Worm (Caenorhabditis elegans) whole organism, late embryonic: Measurements from ENCODE around the gene Y43C5A.3.

ENCODE experiments used
- C08G9.2 ChIP-seq: sonication (generic microtip); optimal IDR thresholded peaks from 2 replicates; lab custom pipeline; 2016; ENCODE audit warnings: mild to moderate bottlenecking, missing genetic modification characterization, moderate library complexity, missing compliant biosample characterization
- F13H6.1 ChIP-seq: sonication (generic microtip); optimal IDR thresholded peaks from 2 replicates; lab custom pipeline; 2016; ENCODE audit warnings: missing genetic modification characterization, missing compliant biosample characterization
- K09A11.1 ChIP-seq: sonication (generic microtip); optimal IDR thresholded peaks from 2 replicates; lab custom pipeline; 2017; ENCODE audit warnings: antibody characterized with exemption, mild to moderate bottlenecking, missing genetic modification characterization, missing compliant biosample characterization; ENCODE audit not compliant: insufficient read depth
- T23F11.4 ChIP-seq: fragments of 200-800 bp; sonication (Bioruptor generic); optimal IDR thresholded peaks from 2 replicates; lab custom pipeline; 2018; ENCODE audit warnings: mild to moderate bottlenecking, missing genetic modification characterization, missing compliant biosample characterization
- ceh-14 ChIP-seq: sonication (generic microtip); optimal IDR thresholded peaks from 2 replicates; lab custom pipeline; 2016; ENCODE audit warnings: missing genotype, missing genetic modification characterization, missing compliant biosample characterization
- ceh-18 ChIP-seq: sonication (generic microtip); optimal IDR thresholded peaks from 2 replicates; lab custom pipeline; 2016; ENCODE audit warnings: missing genetic modification characterization, missing compliant biosample characterization
- ceh-19 ChIP-seq: fragments of 200-800 bp; sonication (Bioruptor generic); optimal IDR thresholded peaks from 2 replicates; lab custom pipeline; 2018; ENCODE audit warnings: mild to moderate bottlenecking, missing genetic modification characterization, missing compliant biosample characterization
- ceh-22 ChIP-seq: sonication (generic microtip); optimal IDR thresholded peaks from 2 replicates; lab custom pipeline; 2017; ENCODE audit warnings: missing biosample characterization, missing genetic modification characterization
- ceh-24 ChIP-seq: sonication (generic microtip); optimal IDR thresholded peaks from 2 replicates; lab custom pipeline; 2016; ENCODE audit warnings: mild to moderate bottlenecking, missing genetic modification characterization, missing compliant biosample characterization
- ceh-30 ChIP-seq: fragments of 150-350 bp; optimal IDR thresholded peaks from 2 replicates; lab custom pipeline; 2014; ENCODE audit warnings: missing biosample characterization, missing genetic modification characterization
- ceh-31 ChIP-seq: sonication (generic microtip); optimal IDR thresholded peaks from 2 replicates; lab custom pipeline; 2016; ENCODE audit warnings: missing genetic modification characterization, missing compliant biosample characterization
- ceh-34 ChIP-seq: sonication (generic microtip); optimal IDR thresholded peaks from 2 replicates; lab custom pipeline; 2016; ENCODE audit warnings: mild to moderate bottlenecking, missing genetic modification characterization, missing compliant biosample characterization
- ceh-45 ChIP-seq: fragments of 200-800 bp; sonication (Bioruptor generic); IDR thresholded peaks from 2 replicates; pipeline ENCODE4 v1.3.6; 2022; ENCODE audit warnings: missing genetic modification reagents, missing genetic modification characterization, missing compliant biosample characterization
- ceh-48 ChIP-seq: sonication (generic microtip); optimal IDR thresholded peaks from 2 replicates; lab custom pipeline; 2016; ENCODE audit warnings: missing genetic modification characterization, inconsistent platforms, missing compliant biosample characterization
- ceh-9 ChIP-seq: sonication (generic microtip); optimal IDR thresholded peaks from 2 replicates; lab custom pipeline; 2016; ENCODE audit warnings: mild to moderate bottlenecking, missing genetic modification characterization, inconsistent platforms, missing compliant biosample characterization
- dmd-4 ChIP-seq: sonication (generic microtip); optimal IDR thresholded peaks from 2 replicates; lab custom pipeline; 2016; ENCODE audit warnings: borderline replicate concordance, missing genetic modification characterization, missing compliant biosample characterization
- elt-4 ChIP-seq: sonication (generic microtip); optimal IDR thresholded peaks from 2 replicates; lab custom pipeline; 2016; ENCODE audit warnings: missing genetic modification characterization, missing compliant biosample characterization
- ets-4 ChIP-seq: sonication (generic microtip); optimal IDR thresholded peaks from 2 replicates; lab custom pipeline; 2016; ENCODE audit warnings: missing genetic modification characterization, missing compliant biosample characterization
- eyg-1 ChIP-seq: sonication (generic microtip); optimal IDR thresholded peaks from 2 replicates; lab custom pipeline; 2016; ENCODE audit warnings: missing genotype, missing genetic modification characterization, missing compliant biosample characterization
- fax-1 ChIP-seq: sonication (generic microtip); optimal IDR thresholded peaks from 2 replicates; lab custom pipeline; 2016; ENCODE audit warnings: missing genotype, missing genetic modification characterization, missing compliant biosample characterization
- fkh-6 ChIP-seq: sonication (generic microtip); optimal IDR thresholded peaks from 2 replicates; lab custom pipeline; 2016; ENCODE audit warnings: missing genetic modification characterization, missing compliant biosample characterization
- hlh-6 ChIP-seq: sonication (generic microtip); optimal IDR thresholded peaks from 2 replicates; lab custom pipeline; 2016; ENCODE audit warnings: missing genotype, missing genetic modification characterization, missing compliant biosample characterization
- madf-2 ChIP-seq: sonication (generic microtip); optimal IDR thresholded peaks from 2 replicates; lab custom pipeline; 2017; ENCODE audit warnings: missing genetic modification characterization, missing compliant biosample characterization
- mec-3 ChIP-seq: sonication (generic microtip); optimal IDR thresholded peaks from 2 replicates; lab custom pipeline; 2016; ENCODE audit warnings: borderline replicate concordance, missing genetic modification characterization, missing compliant biosample characterization
- nfya-1 ChIP-seq: sonication (generic microtip); optimal IDR thresholded peaks from 2 replicates; lab custom pipeline; 2017; ENCODE audit warnings: missing genetic modification characterization, mild to moderate bottlenecking, missing compliant biosample characterization, antibody characterized with exemption, moderate library complexity
- nhr-11 ChIP-seq: fragments of 150-350 bp; optimal IDR thresholded peaks from 2 replicates; lab custom pipeline; 2014; ENCODE audit warnings: missing biosample characterization, missing genetic modification characterization
- odd-2 ChIP-seq: sonication (generic microtip); optimal IDR thresholded peaks from 2 replicates; lab custom pipeline; 2017; ENCODE audit warnings: antibody characterized with exemption, mild to moderate bottlenecking, missing genetic modification characterization, missing compliant biosample characterization
- pat-9 ChIP-seq: fragments of 200-800 bp; sonication (Bioruptor generic); optimal IDR thresholded peaks from 2 replicates; lab custom pipeline; 2018; ENCODE audit warnings: mild to moderate bottlenecking, missing genetic modification characterization, moderate library complexity, missing compliant biosample characterization
- pax-1 ChIP-seq: fragments of 150-350 bp; optimal IDR thresholded peaks from 2 replicates; lab custom pipeline; 2014; ENCODE audit warnings: missing biosample characterization, missing genetic modification characterization
- pha-4 ChIP-seq: fragments of 150-350 bp; optimal IDR thresholded peaks from 2 replicates; lab custom pipeline; 2018; ENCODE audit warnings: missing biosample characterization, missing genetic modification reagents, missing genetic modification characterization
- pros-1 ChIP-seq: fragments of 150-350 bp; optimal IDR thresholded peaks from 2 replicates; lab custom pipeline; 2014; ENCODE audit warnings: missing biosample characterization, missing genetic modification reagents, missing genetic modification characterization
- ref-2 ChIP-seq: sonication (generic microtip); optimal IDR thresholded peaks from 2 replicates; lab custom pipeline; 2016; ENCODE audit warnings: missing genetic modification characterization, missing compliant biosample characterization
- rnt-1 ChIP-seq: sonication (generic microtip); optimal IDR thresholded peaks from 2 replicates; lab custom pipeline; 2016; ENCODE audit warnings: missing genetic modification characterization, missing compliant biosample characterization
- syd-9 ChIP-seq: sonication (generic microtip); optimal IDR thresholded peaks from 2 replicates; lab custom pipeline; 2016; ENCODE audit warnings: mild to moderate bottlenecking, missing genetic modification characterization, moderate library complexity, missing compliant biosample characterization
- tbx-2 ChIP-seq: sonication (generic microtip); optimal IDR thresholded peaks from 2 replicates; lab custom pipeline; 2016; ENCODE audit warnings: missing genetic modification characterization, missing compliant biosample characterization
- tbx-7 ChIP-seq: sonication (generic microtip); optimal IDR thresholded peaks from 2 replicates; lab custom pipeline; 2016; ENCODE audit warnings: missing genotype, missing genetic modification characterization, missing compliant biosample characterization
- unc-42 ChIP-seq: sonication (generic microtip); optimal IDR thresholded peaks from 2 replicates; lab custom pipeline; 2016; ENCODE audit warnings: missing genotype, missing genetic modification characterization, missing compliant biosample characterization
- unc-55 ChIP-seq: sonication (generic microtip); optimal IDR thresholded peaks from 2 replicates; lab custom pipeline; 2017; ENCODE audit warnings: missing biosample characterization, missing genetic modification reagents, missing genetic modification characterization
- zip-5 ChIP-seq: sonication (generic microtip); optimal IDR thresholded peaks from 2 replicates; lab custom pipeline; 2016; ENCODE audit warnings: missing genetic modification characterization, missing compliant biosample characterization

Y43C5A.3 gene

ce11 chrIV:10276960-10277359 lies 3.1 kb downstream of the Y43C5A.3 start, which contains the start of gene Y43C5A.7:
Gene Y43C5A.7 (plus strand): TSS chrIV:10277260.
- no peak for TF ChIP-seq dmd-4

DNA sequence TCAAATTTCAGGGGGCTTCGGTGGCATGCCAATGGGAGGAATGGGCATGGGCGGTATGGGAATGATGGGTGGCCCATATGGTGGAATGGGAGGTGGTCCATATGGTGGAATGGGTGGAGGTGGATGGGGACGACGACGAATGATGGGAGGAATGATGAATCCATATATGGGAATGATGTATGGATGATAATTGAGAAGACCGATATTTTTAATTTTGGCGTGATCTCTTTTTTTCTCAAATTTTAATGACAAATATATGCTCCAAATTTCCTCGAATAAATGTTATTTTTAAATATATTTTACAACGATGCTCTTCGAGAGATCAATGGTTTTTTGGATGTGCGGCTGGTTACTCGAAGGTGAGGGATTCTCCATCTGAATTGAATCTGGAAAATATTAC lies 3.9 kb downstream of the Y43C5A.3 start, which contains the start of gene Y43C5A.4:
TSS of gene Y43C5A.4 (plus strand) at position 301 of the 400 bp plus-strand sequence.
- TF ChIP-seq mec-3 (tag; lab: Kevin White, UChicago) (no peak), fkh-6 (tag; lab: Kevin White, UChicago) (no peak), madf-2 (no peak), pros-1 (no peak), ceh-9 (tag; lab: Kevin White, UChicago) (no peak), ref-2 (no peak), K09A11.1 (no peak), ceh-45 (GFP tag; lab: Robert Waterston, UW) (no peak), ceh-19 (no peak), ceh-48 (tag; lab: Kevin White, UChicago) (no peak)

DNA sequence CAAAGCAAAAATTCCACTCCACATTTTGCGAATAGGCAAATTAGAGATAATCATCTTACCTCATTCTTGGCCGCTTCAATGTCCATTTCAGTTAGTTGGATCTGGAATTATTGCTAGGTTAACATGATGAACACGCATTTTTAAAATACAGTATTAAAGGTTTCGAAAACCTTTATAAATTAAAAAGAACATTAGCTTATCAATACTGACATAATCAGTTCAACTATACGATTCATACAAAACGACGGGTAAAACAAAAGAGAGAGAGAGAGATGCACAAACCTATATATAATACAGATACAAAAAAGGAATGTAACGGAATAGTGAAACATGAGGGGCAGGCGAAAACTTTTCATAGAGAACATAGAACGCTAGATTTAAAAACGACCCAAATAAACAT lies 7.6 kb downstream of the Y43C5A.3 start, which contains the start of gene thk-1:
TSS of gene thk-1 (minus strand) at position 101 of the 400 bp plus-strand sequence.
- TF ChIP-seq unc-55 (GFP tag; lab: Kevin White, UChicago): no peak
- TF ChIP-seq hlh-6 (tag; lab: Kevin White, UChicago): no peak
- no peak for TF ChIP-seq pha-4 (tag; lab: Kevin White, UChicago)
- no peak for TF ChIP-seq T23F11.4 (GFP tag; lab: Kevin White, UChicago)
- TF ChIP-seq pax-1 (tag; lab: Kevin White, UChicago): no peak
- TF ChIP-seq odd-2: no peak
- no peak for TF ChIP-seq pat-9 (tag; lab: Kevin White, UChicago)
- no peak for TF ChIP-seq fax-1 (tag; lab: Kevin White, UChicago)
- TF ChIP-seq rnt-1: no peak
- TF ChIP-seq pros-1: no peak
- no peak for TF ChIP-seq tbx-7 (tag; lab: Kevin White, UChicago)
- no peak for TF ChIP-seq ceh-14 (tag; lab: Kevin White, UChicago)
- TF ChIP-seq eyg-1 (tag; lab: Kevin White, UChicago): no peak
- TF ChIP-seq ceh-30 (tag; lab: Kevin White, UChicago): no peak
- TF ChIP-seq C08G9.2 (tag; lab: Kevin White, UChicago): no peak
- no peak for TF ChIP-seq zip-5 (tag; lab: Kevin White, UChicago)
- no peak for TF ChIP-seq ceh-31 (tag; lab: Kevin White, UChicago)
- TF ChIP-seq elt-4 (tag; lab: Kevin White, UChicago): no peak

DNA sequence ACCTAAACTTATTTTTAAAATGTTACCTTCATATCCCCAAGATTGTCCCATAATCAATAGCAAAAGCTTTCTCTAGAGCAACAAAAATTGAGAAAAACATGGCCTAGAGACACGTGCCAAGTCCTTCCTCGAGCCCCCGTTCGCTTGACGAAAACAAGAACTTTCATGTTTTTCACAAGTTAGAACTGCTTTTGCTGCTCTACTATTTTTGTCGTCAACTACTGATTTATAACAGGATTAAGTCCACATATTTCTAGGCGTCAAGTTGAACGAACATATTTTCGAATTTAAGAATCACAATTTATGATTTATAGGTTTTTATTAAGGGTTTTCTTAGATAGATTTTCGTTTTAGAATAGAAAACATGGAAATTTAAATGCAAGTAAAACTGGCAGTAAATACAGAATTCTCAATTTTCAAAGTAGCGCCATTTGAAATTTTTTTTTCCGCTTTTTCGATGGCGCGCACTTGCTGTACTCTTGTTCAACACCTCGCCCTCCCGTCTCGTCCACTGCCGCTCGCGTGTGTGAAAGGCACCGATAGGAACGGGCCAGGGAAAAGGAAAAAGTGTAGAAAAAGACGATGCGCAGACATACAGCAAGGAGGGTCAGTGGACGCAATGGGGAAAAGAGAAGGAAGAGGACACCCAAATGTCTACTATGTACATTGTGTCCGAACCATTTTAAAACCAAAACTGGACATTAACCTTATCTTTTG lies 10.5 kb downstream of the Y43C5A.3 start, which contains the start of gene rad-51:
TSS of gene rad-51 (minus strand) at position 51 of the 717 bp plus-strand sequence.
- peak; percentile 6 for TF ChIP-seq ceh-18 (tag; lab: Kevin White, UChicago)
- TF ChIP-seq ceh-34 (tag; lab: Kevin White, UChicago): peak; percentile 12
- peak; percentile 65 for TF ChIP-seq tbx-2 (tag; lab: Kevin White, UChicago)
- no peak for TF ChIP-seq ets-4 (tag; lab: Kevin White, UChicago)
- peak; percentile 42 for TF ChIP-seq unc-42 (tag; lab: Kevin White, UChicago)
- no peak for TF ChIP-seq ceh-48 (tag; lab: Kevin White, UChicago)
- TF ChIP-seq ceh-31 (tag; lab: Kevin White, UChicago): peak; percentile 54
- TF ChIP-seq ceh-22 (tag; lab: Kevin White, UChicago): no peak
- TF ChIP-seq fax-1 (tag; lab: Kevin White, UChicago): no peak
- TF ChIP-seq nhr-11 (tag; lab: Kevin White, UChicago): no peak
- no peak for TF ChIP-seq ceh-14 (tag; lab: Kevin White, UChicago)
- peak; percentile 84 for TF ChIP-seq nfya-1
- peak; percentile 14 for TF ChIP-seq rnt-1
- TF ChIP-seq syd-9 (tag; lab: Kevin White, UChicago): no peak
- peak; percentile 12 for TF ChIP-seq F13H6.1 (tag; lab: Kevin White, UChicago)
- TF ChIP-seq ceh-24: no peak
- TF ChIP-seq, all 69 proteins: peak for 8
